Worm (Caenorhabditis elegans) whole organism, late embryonic: Measurements from ENCODE around the gene F45E1.1.

Source experiments
- C38D4.7 ChIP-seq: fragments of 200-800 bp; sonication (Bioruptor generic); optimal IDR thresholded peaks from 2 replicates; lab custom pipeline; 2018; ENCODE audit warnings: mild to moderate bottlenecking, missing genetic modification characterization, moderate library complexity, missing compliant biosample characterization
- K02D7.2 ChIP-seq: sonication (generic microtip); optimal IDR thresholded peaks from 2 replicates; lab custom pipeline; 2017; ENCODE audit warnings: mild to moderate bottlenecking, missing genetic modification characterization, missing compliant biosample characterization
- Y22D7AL.16 ChIP-seq: sonication (generic microtip); optimal IDR thresholded peaks from 2 replicates; lab custom pipeline; 2016; ENCODE audit warnings: missing genetic modification characterization, missing compliant biosample characterization
- ceh-18 ChIP-seq: sonication (generic microtip); optimal IDR thresholded peaks from 2 replicates; lab custom pipeline; 2016; ENCODE audit warnings: missing genetic modification characterization, missing compliant biosample characterization
- ceh-2 ChIP-seq: sonication (generic microtip); optimal IDR thresholded peaks from 2 replicates; lab custom pipeline; 2016; ENCODE audit warnings: missing genotype, missing genetic modification characterization, missing compliant biosample characterization
- ceh-22 ChIP-seq: sonication (generic microtip); optimal IDR thresholded peaks from 2 replicates; lab custom pipeline; 2017; ENCODE audit warnings: missing biosample characterization, missing genetic modification characterization
- ceh-24 ChIP-seq: sonication (generic microtip); optimal IDR thresholded peaks from 2 replicates; lab custom pipeline; 2016; ENCODE audit warnings: mild to moderate bottlenecking, missing genetic modification characterization, missing compliant biosample characterization
- ceh-30 ChIP-seq: fragments of 150-350 bp; optimal IDR thresholded peaks from 2 replicates; lab custom pipeline; 2014; ENCODE audit warnings: missing biosample characterization, missing genetic modification characterization
- ceh-34 ChIP-seq: sonication (generic microtip); optimal IDR thresholded peaks from 2 replicates; lab custom pipeline; 2016; ENCODE audit warnings: mild to moderate bottlenecking, missing genetic modification characterization, missing compliant biosample characterization
- ceh-48 ChIP-seq: sonication (generic microtip); optimal IDR thresholded peaks from 2 replicates; lab custom pipeline; 2016; ENCODE audit warnings: missing genetic modification characterization, inconsistent platforms, missing compliant biosample characterization
- ceh-9 ChIP-seq: sonication (generic microtip); optimal IDR thresholded peaks from 2 replicates; lab custom pipeline; 2016; ENCODE audit warnings: mild to moderate bottlenecking, missing genetic modification characterization, inconsistent platforms, missing compliant biosample characterization
- che-1 ChIP-seq: sonication (generic microtip); optimal IDR thresholded peaks from 2 replicates; lab custom pipeline; 2016; ENCODE audit warnings: mild to moderate bottlenecking, missing genetic modification characterization, missing compliant biosample characterization
- dmd-4 ChIP-seq: sonication (generic microtip); optimal IDR thresholded peaks from 2 replicates; lab custom pipeline; 2016; ENCODE audit warnings: borderline replicate concordance, missing genetic modification characterization, missing compliant biosample characterization
- dve-1 ChIP-seq: sonication (generic microtip); optimal IDR thresholded peaks from 2 replicates; lab custom pipeline; 2017; ENCODE audit warnings: antibody characterized with exemption, mild to moderate bottlenecking, missing genetic modification characterization, missing compliant biosample characterization
- eyg-1 ChIP-seq: sonication (generic microtip); optimal IDR thresholded peaks from 2 replicates; lab custom pipeline; 2016; ENCODE audit warnings: missing genotype, missing genetic modification characterization, missing compliant biosample characterization
- fax-1 ChIP-seq: sonication (generic microtip); optimal IDR thresholded peaks from 2 replicates; lab custom pipeline; 2016; ENCODE audit warnings: missing genotype, missing genetic modification characterization, missing compliant biosample characterization
- fkh-10 ChIP-seq: fragments of 150-350 bp; optimal IDR thresholded peaks from 2 replicates; lab custom pipeline; 2014; ENCODE audit warnings: missing biosample characterization, missing genetic modification reagents, missing genetic modification characterization
- fkh-6 ChIP-seq: sonication (generic microtip); optimal IDR thresholded peaks from 2 replicates; lab custom pipeline; 2016; ENCODE audit warnings: missing genetic modification characterization, missing compliant biosample characterization
- hlh-15 ChIP-seq: sonication (generic microtip); optimal IDR thresholded peaks from 2 replicates; lab custom pipeline; 2016; ENCODE audit warnings: missing genetic modification characterization, missing compliant biosample characterization
- hlh-6 ChIP-seq: sonication (generic microtip); optimal IDR thresholded peaks from 2 replicates; lab custom pipeline; 2016; ENCODE audit warnings: missing genotype, missing genetic modification characterization, missing compliant biosample characterization
- lim-6 ChIP-seq: sonication (generic microtip); optimal IDR thresholded peaks from 2 replicates; lab custom pipeline; 2016; ENCODE audit warnings: missing genetic modification characterization, missing compliant biosample characterization
- lin-11 ChIP-seq: fragments of 200-800 bp; sonication (Bioruptor generic); optimal IDR thresholded peaks from 2 replicates; lab custom pipeline; 2018; ENCODE audit warnings: mild to moderate bottlenecking, missing genetic modification characterization, missing compliant biosample characterization
- mec-3 ChIP-seq: sonication (generic microtip); optimal IDR thresholded peaks from 2 replicates; lab custom pipeline; 2016; ENCODE audit warnings: borderline replicate concordance, missing genetic modification characterization, missing compliant biosample characterization
- nfya-1 ChIP-seq: sonication (generic microtip); optimal IDR thresholded peaks from 2 replicates; lab custom pipeline; 2017; ENCODE audit warnings: missing genetic modification characterization, mild to moderate bottlenecking, missing compliant biosample characterization, antibody characterized with exemption, moderate library complexity
- nhr-11 ChIP-seq: fragments of 150-350 bp; optimal IDR thresholded peaks from 2 replicates; lab custom pipeline; 2014; ENCODE audit warnings: missing biosample characterization, missing genetic modification characterization
- pax-1 ChIP-seq: fragments of 150-350 bp; optimal IDR thresholded peaks from 2 replicates; lab custom pipeline; 2014; ENCODE audit warnings: missing biosample characterization, missing genetic modification characterization
- pha-2 ChIP-seq: sonication (generic microtip); optimal IDR thresholded peaks from 2 replicates; lab custom pipeline; 2017; ENCODE audit warnings: mild to moderate bottlenecking, missing genetic modification characterization, missing compliant biosample characterization
- pha-4 ChIP-seq: fragments of 150-350 bp; optimal IDR thresholded peaks from 2 replicates; lab custom pipeline; 2018; ENCODE audit warnings: missing biosample characterization, missing genetic modification reagents, missing genetic modification characterization
- pros-1 ChIP-seq: fragments of 150-350 bp; optimal IDR thresholded peaks from 2 replicates; lab custom pipeline; 2014; ENCODE audit warnings: missing biosample characterization, missing genetic modification reagents, missing genetic modification characterization
- ref-2 ChIP-seq: sonication (generic microtip); optimal IDR thresholded peaks from 2 replicates; lab custom pipeline; 2016; ENCODE audit warnings: missing genetic modification characterization, missing compliant biosample characterization
- syd-9 ChIP-seq: sonication (generic microtip); optimal IDR thresholded peaks from 2 replicates; lab custom pipeline; 2016; ENCODE audit warnings: mild to moderate bottlenecking, missing genetic modification characterization, moderate library complexity, missing compliant biosample characterization
- tbx-2 ChIP-seq: sonication (generic microtip); optimal IDR thresholded peaks from 2 replicates; lab custom pipeline; 2016; ENCODE audit warnings: missing genetic modification characterization, missing compliant biosample characterization
- unc-3 ChIP-seq, 2 experiments: fragments of 200-800 bp in 1 of 2; sonication (Bioruptor generic) in 1 of 2; sonication (generic microtip) in 1 of 2; conservative IDR thresholded peaks in 1 of 2; optimal IDR thresholded peaks in 1 of 2; 2 replicates each; pipeline versions ENCODE4 v1.3.6 to Lab custom; 2016 to 2022; ENCODE audit warnings: missing compliant biosample characterization in 2 of 2, missing genetic modification characterization in 2 of 2, missing genetic modification reagents in 1 of 2
- unc-55 ChIP-seq: sonication (generic microtip); optimal IDR thresholded peaks from 2 replicates; lab custom pipeline; 2017; ENCODE audit warnings: missing biosample characterization, missing genetic modification reagents, missing genetic modification characterization
- ztf-16 ChIP-seq: sonication (generic microtip); optimal IDR thresholded peaks from 2 replicates; lab custom pipeline; 2017; ENCODE audit warnings: missing genetic modification characterization, missing compliant biosample characterization

F45E1.1 gene

DNA sequence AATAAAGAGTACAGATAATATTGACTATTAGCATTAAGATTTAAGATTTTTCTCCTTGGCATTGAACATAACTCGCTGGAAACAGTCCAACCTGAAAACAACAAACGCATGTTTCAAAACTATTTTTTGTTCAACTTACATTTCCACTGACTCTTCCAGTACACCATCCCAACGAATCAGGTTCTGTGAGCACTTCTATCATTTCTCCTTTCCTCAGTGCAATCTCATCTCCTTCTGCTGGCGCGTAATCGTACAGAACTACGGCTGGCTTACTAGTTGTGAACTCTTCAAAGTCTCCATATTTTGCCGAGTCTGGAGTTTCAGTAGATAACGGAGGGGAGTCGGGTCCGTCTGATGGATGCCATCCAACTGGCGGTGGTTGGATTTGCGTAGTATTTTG lies 14.3 kb upstream of the F45E1.1 start:
- TF ChIP-seq ceh-22 = no peak

DNA sequence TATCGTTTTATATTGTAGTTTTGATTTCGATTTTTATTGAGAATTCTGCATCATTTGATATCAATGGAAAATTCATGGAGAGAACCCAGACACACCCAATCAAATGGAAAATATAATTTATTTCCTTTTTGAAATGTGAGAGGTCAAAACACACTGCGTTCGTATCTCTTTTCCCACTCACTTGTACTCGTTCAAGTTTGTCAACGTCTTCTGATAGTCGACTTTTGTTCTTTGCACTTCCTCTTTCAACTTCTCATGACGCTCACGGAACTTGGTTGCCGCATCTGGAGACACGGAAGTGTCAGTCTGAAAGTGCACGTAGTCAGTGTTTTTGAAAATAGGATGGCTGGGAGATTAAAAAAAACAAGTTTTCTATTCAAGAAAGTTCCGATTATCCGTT lies 13.2 kb upstream of the F45E1.1 start:
- TF ChIP-seq fkh-6 (tag; lab: Kevin White, UChicago) = no peak
- no peak for TF ChIP-seq hlh-6
- no peak for TF ChIP-seq nhr-11 (tag; lab: Kevin White, UChicago)
- no peak for TF ChIP-seq pax-1 (tag; lab: Kevin White, UChicago)
- TF ChIP-seq pha-2 (tag; lab: Kevin White, UChicago) = no peak
- no peak for TF ChIP-seq pros-1 (tag; lab: Kevin White, UChicago)
- no peak for TF ChIP-seq ceh-18 (tag; lab: Kevin White, UChicago)
- no peak for TF ChIP-seq nfya-1 (tag; lab: Kevin White, UChicago)
- TF ChIP-seq ceh-34 (tag; lab: Kevin White, UChicago) = no peak
- TF ChIP-seq pha-4 (tag; lab: Kevin White, UChicago) = no peak
- no peak for TF ChIP-seq dmd-4
- TF ChIP-seq ref-2 (tag; lab: Kevin White, UChicago) = no peak
- no peak for TF ChIP-seq lim-6 (tag; lab: Kevin White, UChicago)
- TF ChIP-seq ceh-48 = no peak
- no peak for TF ChIP-seq fkh-10 (GFP tag; lab: Kevin White, UChicago)
- TF ChIP-seq unc-3 (GFP tag; conservative IDR thresholded peaks at IDR 0.05; lab: Robert Waterston, UW) = no peak
- TF ChIP-seq unc-3 (tag; optimal IDR thresholded peaks at IDR 0.05; lab: Kevin White, UChicago) = no peak
- TF ChIP-seq syd-9 (tag; lab: Kevin White, UChicago) = no peak
- TF ChIP-seq fax-1 (tag; lab: Kevin White, UChicago) = no peak

DNA sequence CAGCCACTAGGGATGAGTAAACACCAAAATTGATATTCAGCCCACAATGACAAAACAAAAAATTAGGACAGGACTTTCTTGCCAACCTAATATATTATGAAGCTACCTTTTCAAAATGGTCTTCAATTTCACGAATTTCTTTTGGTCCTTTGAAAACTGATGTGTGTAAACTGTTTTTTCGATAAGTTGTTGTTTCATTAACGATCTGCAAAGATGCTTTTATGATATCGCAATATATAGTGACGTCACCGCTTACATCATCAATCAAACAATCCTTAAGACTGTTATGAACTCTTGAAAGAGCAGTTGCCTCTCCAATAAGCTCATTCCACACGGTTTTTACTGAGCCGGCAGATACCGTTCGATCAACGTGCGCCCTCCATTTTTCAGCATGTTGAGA lies 11.4 kb upstream of the F45E1.1 start:
- TF ChIP-seq ceh-2 (tag; lab: Kevin White, UChicago) = no peak
- no peak for TF ChIP-seq ceh-9 (tag; lab: Kevin White, UChicago)
- no peak for TF ChIP-seq che-1 (tag; lab: Kevin White, UChicago)
- no peak for TF ChIP-seq ceh-30 (tag; lab: Kevin White, UChicago)
- no peak for TF ChIP-seq nhr-11 (tag; lab: Kevin White, UChicago)

DNA sequence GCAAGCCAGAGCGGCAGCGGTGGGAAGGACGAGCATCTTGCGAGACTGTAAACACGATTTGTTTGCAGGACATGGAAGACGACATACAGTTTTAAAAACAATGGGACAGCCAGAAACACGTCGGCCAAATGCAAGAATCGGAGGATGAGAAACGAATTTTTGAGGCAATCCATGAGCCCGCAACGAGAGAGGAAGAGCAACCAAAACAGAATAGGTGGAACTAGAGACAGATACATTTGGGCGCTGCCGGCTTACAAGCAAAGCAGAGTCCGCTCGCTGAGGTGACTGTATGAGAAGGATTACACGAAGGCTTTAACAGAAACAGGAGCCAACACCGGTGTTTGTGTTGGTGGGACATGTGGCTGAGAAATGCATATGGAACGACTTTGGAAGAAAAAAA lies 9.0 kb upstream of the F45E1.1 start:
- no peak for TF ChIP-seq ceh-24
- TF ChIP-seq hlh-6 = peak; percentile 24

DNA sequence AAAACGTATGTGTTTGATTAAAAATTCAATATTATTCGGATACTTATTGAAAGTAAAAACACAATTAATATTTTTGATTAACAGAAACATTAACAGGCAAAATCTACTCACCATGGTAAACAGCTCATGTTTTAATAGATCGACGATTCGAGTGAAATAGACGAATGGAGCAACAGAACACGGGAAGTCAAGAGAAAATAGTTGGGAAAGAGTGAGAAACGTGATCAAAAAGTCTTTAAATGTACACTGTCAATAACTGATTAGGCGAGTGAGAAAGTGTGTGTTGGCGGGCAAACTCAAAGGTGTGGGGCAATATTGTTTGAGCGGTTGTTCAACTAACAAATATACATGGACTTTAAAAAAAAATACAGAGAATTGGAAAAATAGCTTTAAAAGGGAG lies 5.5 kb upstream of the F45E1.1 start, which contains the start of gene sdpn-1:
Gene sdpn-1, minus strand, starts transcription at position 262 of the 400 bp plus-strand sequence.
- TF ChIP-seq hlh-15 (tag; lab: Kevin White, UChicago) (no peak), unc-55 (GFP tag; lab: Kevin White, UChicago) (no peak), ztf-16 (no peak), ceh-34 (tag; lab: Kevin White, UChicago) (no peak), mec-3 (no peak), ceh-24 (no peak), tbx-2 (no peak), pros-1 (tag; lab: Kevin White, UChicago) (no peak), K02D7.2 (tag; lab: Kevin White, UChicago) (no peak), dve-1 (tag; lab: Kevin White, UChicago) (no peak), ceh-2 (tag; lab: Kevin White, UChicago) (no peak), eyg-1 (tag; lab: Kevin White, UChicago) (no peak)

DNA sequence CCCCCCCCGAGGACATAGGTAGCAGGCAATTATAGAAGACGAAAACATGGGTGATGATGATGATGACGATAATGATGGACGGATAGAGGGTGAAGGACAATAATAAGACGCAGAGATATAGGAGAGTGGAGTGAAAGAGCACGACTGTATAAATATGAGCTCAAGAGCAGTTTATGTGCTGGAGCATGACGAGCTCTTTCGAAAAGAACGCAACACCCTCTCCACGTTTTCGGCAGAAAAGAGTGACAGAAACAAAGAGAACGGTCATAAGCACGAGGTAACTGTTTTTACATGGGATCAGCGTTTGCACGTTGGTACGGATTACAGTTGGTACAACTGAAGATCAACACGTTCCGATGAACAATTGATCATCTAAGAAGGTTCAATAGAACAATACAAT lies 4.5 kb upstream of the F45E1.1 start:
- TF ChIP-seq lim-6 (tag; lab: Kevin White, UChicago) (no peak), pros-1 (tag; lab: Kevin White, UChicago) (no peak), lin-11 (no peak), pax-1 (tag; lab: Kevin White, UChicago) (peak; percentile 92), ceh-48 (no peak), C38D4.7 (no peak), tbx-2 (peak; percentile 30), Y22D7AL.16 (tag; lab: Kevin White, UChicago) (no peak), ceh-24 (no peak)
